Fruit fly (Drosophila melanogaster): ENCODE results near the gene Gr93c.

The Gr93c gene

dm6 chr3R:21848987-21849442, 4.0 kb upstream of the Gr93c start:
- TF ChIP-seq CG10959 (GFP tag; IDR thresholded peaks at IDR 0.05) (peak; percentile 58), dan (GFP tag; IDR thresholded peaks at IDR 0.05) (no peak), CG1024 (GFP tag; IDR thresholded peaks at IDR 0.05) (no peak), run (tag; optimal IDR thresholded peaks at IDR 0.05) (peak; percentile 0), CG9876 (GFP tag; optimal IDR thresholded peaks at IDR 0.05) (peak; percentile 24), pnt (GFP tag; optimal IDR thresholded peaks at IDR 0.05) (peak; percentile 61), Sin3A (optimal IDR thresholded peaks at IDR 0.05) (no peak), zen2 (GFP tag; IDR thresholded peaks at IDR 0.05; ENCODE audit: partially characterized antibody) (no peak), CTCF (GFP tag; optimal IDR thresholded peaks at IDR 0.05) (peak; percentile 37), CG10654 (GFP tag; optimal IDR thresholded peaks at IDR 0.05) (peak; percentile 29), Elba2 (GFP tag; optimal IDR thresholded peaks at IDR 0.05) (peak; percentile 45), sens (GFP tag) (peak; percentile 97), Gsc (GFP tag; IDR thresholded peaks at IDR 0.05) (no peak), Usf (GFP tag; optimal IDR thresholded peaks at IDR 0.05) (no peak), Nf-YC (tag; optimal IDR thresholded peaks at IDR 0.05) (peak; percentile 43), h (optimal IDR thresholded peaks at IDR 0.05) (no peak), CG18262 (tag; optimal IDR thresholded peaks at IDR 0.05) (peak; percentile 91), prd (optimal IDR thresholded peaks at IDR 0.05) (no peak), prd (GFP tag; IDR thresholded peaks at IDR 0.05) (no peak; the same call in 1 of the 3 replicates), Max (GFP tag; optimal IDR thresholded peaks at IDR 0.05) (peak; percentile 57), CG9437 (GFP tag; optimal IDR thresholded peaks at IDR 0.05) (peak; percentile 79), Dbx (GFP tag; IDR thresholded peaks at IDR 0.05) (no peak), CG18476 (GFP tag; optimal IDR thresholded peaks at IDR 0.05) (peak; percentile 62), eve (GFP tag; optimal IDR thresholded peaks at IDR 0.05) (peak; percentile 79 to 86), repo (GFP tag; optimal IDR thresholded peaks at IDR 0.05) (peak; percentile 1), Six4 (GFP tag; optimal IDR thresholded peaks at IDR 0.05) (peak; percentile 75), sima (GFP tag; optimal IDR thresholded peaks at IDR 0.05) (no peak), twi (tag; optimal IDR thresholded peaks at IDR 0.05) (no peak), bcd (GFP tag; optimal IDR thresholded peaks at IDR 0.05) (peak; percentile 71), CG6813 (GFP tag; optimal IDR thresholded peaks at IDR 0.05) (peak; percentile 66), Oli (tag; optimal IDR thresholded peaks at IDR 0.05) (peak; percentile 78), gce (GFP tag; IDR thresholded peaks at IDR 0.05) (no peak), esg (GFP tag; conservative IDR thresholded peaks at IDR 0.05) (0 out of 2 replicates have a peak, but pooled peaks have one; percentile 9), CG17361 (GFP tag; IDR thresholded peaks at IDR 0.05) (peak; percentile 86), tup (GFP tag; optimal IDR thresholded peaks at IDR 0.05) (no peak), unpg (GFP tag; optimal IDR thresholded peaks at IDR 0.05) (peak; percentile 72), chn (GFP tag; optimal IDR thresholded peaks at IDR 0.05) (peak; percentile 61), Hey (tag; optimal IDR thresholded peaks at IDR 0.05) (no peak), Sry-β (GFP tag; optimal IDR thresholded peaks at IDR 0.05) (peak; percentile 14), CG10979 (tag; optimal IDR thresholded peaks at IDR 0.05) (peak; percentile 84), CG31441 (GFP tag; IDR thresholded peaks at IDR 0.05) (peak; percentile 81), D19A (tag; optimal IDR thresholded peaks at IDR 0.05) (peak; percentile 78), Bteb2 (GFP tag; optimal IDR thresholded peaks at IDR 0.05) (peak; percentile 14), CG11093 (GFP tag; IDR thresholded peaks at IDR 0.05) (0 out of 3 replicates have a peak, but pooled peaks have one; percentile 45), CG33213 (GFP tag; optimal IDR thresholded peaks at IDR 0.05) (peak; percentile 55), Chrac-16 (GFP tag; optimal IDR thresholded peaks at IDR 0.05) (peak; percentile 54), CG3163 (GFP tag; optimal IDR thresholded peaks at IDR 0.05) (no peak), TFAM (GFP tag; optimal IDR thresholded peaks at IDR 0.05) (peak; percentile 49), bab2 (GFP tag; optimal IDR thresholded peaks at IDR 0.05) (peak; percentile 52), kay (GFP tag; optimal IDR thresholded peaks at IDR 0.05) (no peak), Rx (GFP tag; IDR thresholded peaks at IDR 0.05) (no peak), Xrp1 (GFP tag; IDR thresholded peaks at IDR 0.05) (peak; percentile 71), Jarid2 (GFP tag; optimal IDR thresholded peaks at IDR 0.05) (peak; percentile 17), ttk (GFP tag; IDR thresholded peaks at IDR 0.05) (0 out of 2 replicates have a peak, but pooled peaks have one; percentile 56)

Measured in whole organism, embryonic.